Worm (Caenorhabditis elegans): ENCODE data around the gene ptr-8.
"Not testable (repeated sequence)": the region's sequence is repeated elsewhere in the genome, so short reads cannot be mapped to it uniquely, and the experiment has no call there.

ptr-8 gene

ce11 chrII:10872541-10872940, 16.5 kb upstream of the ptr-8 start, which contains the start of the genes cyn-4 and copz-1:
TSS of gene cyn-4 (minus strand) at chrII:10872611.
TSS of gene copz-1 (plus strand) at chrII:10872879.
- TF ChIP-seq unc-62 (GFP tag; optimal IDR thresholded peaks at IDR 0.05): no peak

- no peak for TF ChIP-seq unc-62 (GFP tag; optimal IDR thresholded peaks at IDR 0.05)
These were observed 15.4 kb upstream of the ptr-8 start, which contains the start of gene orc-2 for ce11 chrII:10873631-10874030. TSS of gene orc-2 (plus strand) at chrII:10873931.

- no peak for TF ChIP-seq unc-62 (GFP tag; optimal IDR thresholded peaks at IDR 0.05)
These were observed 8.5 kb upstream of the ptr-8 start, which contains the start of gene lurp-1 for ce11 chrII:10880625-10881024. TSS of gene lurp-1 (plus strand) at chrII:10880925.

ce11 chrII:10884396-10884795, 4.7 kb upstream of the ptr-8 start, which contains the start of gene egg-3:
TSS of gene egg-3 (minus strand) at chrII:10884441.
- no peak for TF ChIP-seq unc-62 (GFP tag; optimal IDR thresholded peaks at IDR 0.05)

- no peak for TF ChIP-seq unc-62 (GFP tag; optimal IDR thresholded peaks at IDR 0.05)
These were observed 3.8 kb upstream of the ptr-8 start for ce11 chrII:10885250-10885649.

ce11 chrII:10885868-10886514, 3.1 kb upstream of the ptr-8 start, which contains the start of gene F44F4.3:
TSS of gene F44F4.3 (minus strand) at chrII:10885918.
- TF ChIP-seq unc-62 (GFP tag; optimal IDR thresholded peaks at IDR 0.05): no peak

ce11 chrII:10887097-10887496, 2.0 kb upstream of the ptr-8 start:
- no peak for TF ChIP-seq unc-62 (GFP tag; optimal IDR thresholded peaks at IDR 0.05)

ce11 chrII:10894996-10895395, 5.9 kb downstream of the ptr-8 start, which contains the start of gene sra-10:
TSS of gene sra-10 (minus strand) at chrII:10895096.
- TF ChIP-seq unc-62 (GFP tag; optimal IDR thresholded peaks at IDR 0.05): no peak

ce11 chrII:10895959-10896358, 6.9 kb downstream of the ptr-8 start:
- TF ChIP-seq unc-62 (GFP tag; optimal IDR thresholded peaks at IDR 0.05): no peak

- no peak for TF ChIP-seq unc-62 (GFP tag; optimal IDR thresholded peaks at IDR 0.05)
These were observed 9.9 kb downstream of the ptr-8 start for ce11 chrII:10898998-10899397.

ce11 chrII:10902104-10902503, 13.0 kb downstream of the ptr-8 start, which contains the start of gene gly-1:
TSS of gene gly-1 (minus strand) at chrII:10902204.
- no peak for TF ChIP-seq unc-62 (GFP tag; optimal IDR thresholded peaks at IDR 0.05)

ce11 chrII:10904379-10904778, 15.3 kb downstream of the ptr-8 start, which contains the start of gene sra-12:
TSS of gene sra-12 (minus strand) at chrII:10904479.
- TF ChIP-seq unc-62 (GFP tag; optimal IDR thresholded peaks at IDR 0.05): not testable (repeated sequence)

- TF ChIP-seq unc-62 (GFP tag; optimal IDR thresholded peaks at IDR 0.05): no peak
These were observed 21.1 kb downstream of the ptr-8 start, which contains the start of gene sra-11 for ce11 chrII:10910219-10910618. TSS of gene sra-11 (minus strand) at chrII:10910319.

ce11 chrII:10912995-10913394, 23.9 kb downstream of the ptr-8 start:
- TF ChIP-seq unc-62 (GFP tag; optimal IDR thresholded peaks at IDR 0.05): no peak

ce11 chrII:10914366-10914765, 25.3 kb downstream of the ptr-8 start, which contains the start of gene F44F4.15:
TSS of gene F44F4.15 (plus strand) at chrII:10914666.
- TF ChIP-seq unc-62 (GFP tag; optimal IDR thresholded peaks at IDR 0.05): no peak

- no peak for TF ChIP-seq unc-62 (GFP tag; optimal IDR thresholded peaks at IDR 0.05)
These were observed 26.7 kb downstream of the ptr-8 start, which contains the start of gene F44F4.9 for ce11 chrII:10915732-10916131. TSS of gene F44F4.9 (minus strand) at chrII:10915832.

ce11 chrII:10917174-10917573, 28.1 kb downstream of the ptr-8 start, which contains the start of gene F44F4.10:
TSS of gene F44F4.10 (minus strand) at chrII:10917274.
- no peak for TF ChIP-seq unc-62 (GFP tag; optimal IDR thresholded peaks at IDR 0.05)

All from whole organism, dauer.